Fruit fly (Drosophila melanogaster): ENCODE data around the gene CG13877.

Gene CG13877

DNA sequence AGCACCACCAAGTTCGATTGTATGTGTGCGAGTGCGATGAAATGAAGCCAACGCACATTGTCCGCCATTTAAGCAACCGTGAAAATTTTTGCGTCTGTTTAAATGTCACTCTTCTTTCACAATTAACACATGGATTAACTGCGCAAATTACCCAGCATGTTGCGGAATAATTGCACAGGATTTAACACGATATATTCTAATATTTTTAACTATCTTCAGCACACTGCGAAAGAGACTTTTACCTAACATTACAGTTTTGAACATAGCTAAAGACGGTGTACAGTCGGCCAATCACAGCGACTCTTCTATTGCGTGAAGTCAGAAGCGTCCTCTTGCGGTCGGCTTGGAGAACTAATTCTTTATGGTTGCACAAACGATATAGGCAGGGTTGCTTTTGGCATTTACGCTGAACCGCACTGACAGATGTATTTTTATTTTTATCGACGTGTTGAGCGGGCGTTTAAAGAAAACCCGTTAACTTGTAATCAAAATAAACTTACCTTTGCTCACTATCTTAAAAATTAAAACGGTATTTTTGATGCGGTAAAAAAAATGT lies 28.9 kb downstream of the CG13877 start (continued):
- peak; percentile 19 for TF ChIP-seq CG10979 (tag; optimal IDR thresholded peaks at IDR 0.05)
- TF ChIP-seq YL-1 (GFP tag; optimal IDR thresholded peaks at IDR 0.05), result peak; percentile 91
- TF ChIP-seq CHES-1-like (GFP tag; optimal IDR thresholded peaks at IDR 0.05), result peak; percentile 50
- TF ChIP-seq CG1647 (GFP tag; optimal IDR thresholded peaks at IDR 0.05), result no peak
- TF ChIP-seq otp (GFP tag; IDR thresholded peaks at IDR 0.05), result no peak
- TF ChIP-seq lmd (GFP tag; IDR thresholded peaks at IDR 0.05), result peak; percentile 40; the same call in 1 of the 2 replicates
- TF ChIP-seq Poxn (GFP tag; IDR thresholded peaks at IDR 0.05), result no peak
- TF ChIP-seq Vsx1 (GFP tag; optimal IDR thresholded peaks at IDR 0.05), result no peak
- TF ChIP-seq CG7839 (tag; optimal IDR thresholded peaks at IDR 0.05), result no peak
- no peak for TF ChIP-seq CG8359 (GFP tag; optimal IDR thresholded peaks at IDR 0.05; ENCODE audit: borderline replicate concordance)
- TF ChIP-seq aop (GFP tag; IDR thresholded peaks at IDR 0.05), result no peak
- TF ChIP-seq CG1792 (GFP tag; optimal IDR thresholded peaks at IDR 0.05), result peak; percentile 45
- TF ChIP-seq dpn (GFP tag; optimal IDR thresholded peaks at IDR 0.05), result peak; percentile 46 to 48
- no peak for TF ChIP-seq CG14667 (GFP tag; IDR thresholded peaks at IDR 0.05)
- TF ChIP-seq grau (tag; optimal IDR thresholded peaks at IDR 0.05), result no peak
- peak; percentile 54 for TF ChIP-seq Side (GFP tag; optimal IDR thresholded peaks at IDR 0.05)
- no peak for TF ChIP-seq CG31441 (GFP tag; IDR thresholded peaks at IDR 0.05)
- TF ChIP-seq Scr (GFP tag; IDR thresholded peaks at IDR 0.05; ENCODE audit: partially characterized antibody), result peak; percentile 61
- TF ChIP-seq danr (GFP tag; IDR thresholded peaks at IDR 0.05), result no peak
- TF ChIP-seq C15 (GFP tag; IDR thresholded peaks at IDR 0.05), result no peak
- no peak for TF ChIP-seq pita (GFP tag; optimal IDR thresholded peaks at IDR 0.05)
- TF ChIP-seq D (optimal IDR thresholded peaks at IDR 0.05), result no peak
- TF ChIP-seq D (GFP tag; optimal IDR thresholded peaks at IDR 0.05), result no peak
- TF ChIP-seq Dip2 (GFP tag; IDR thresholded peaks at IDR 0.05), result no peak
- TF ChIP-seq ken (GFP tag; IDR thresholded peaks at IDR 0.05), result peak; percentile 47; the same call in 1 of the 3 replicates
- TF ChIP-seq CG12299 (tag; optimal IDR thresholded peaks at IDR 0.05), result no peak
- TF ChIP-seq CG15696 (tag; optimal IDR thresholded peaks at IDR 0.05), result no peak
- no peak for TF ChIP-seq CG13123 (GFP tag; optimal IDR thresholded peaks at IDR 0.05)
- peak; percentile 70 for TF ChIP-seq B-H2 (GFP tag; optimal IDR thresholded peaks at IDR 0.05)
- TF ChIP-seq NC2α (GFP tag; optimal IDR thresholded peaks at IDR 0.05), result no peak
- peak; percentile 51 for TF ChIP-seq Bdp1 (GFP tag; optimal IDR thresholded peaks at IDR 0.05)
- TF ChIP-seq ase (GFP tag; IDR thresholded peaks at IDR 0.05), result peak; percentile 61; the same call in 1 of the 3 replicates
- no peak for TF ChIP-seq lov (optimal IDR thresholded peaks at IDR 0.05)
- peak; percentile 76; the same call in 2 of the 3 replicates for TF ChIP-seq lov (GFP tag; IDR thresholded peaks at IDR 0.05)
- 0 out of 3 replicates have a peak, but pooled peaks have one; percentile 21 for TF ChIP-seq CG34422 (GFP tag; IDR thresholded peaks at IDR 0.05)
- TF ChIP-seq Chrac-16 (GFP tag; optimal IDR thresholded peaks at IDR 0.05), result peak; percentile 27
- TF ChIP-seq lilli (GFP tag; optimal IDR thresholded peaks at IDR 0.05), result peak; percentile 58
- TF ChIP-seq CG12659 (GFP tag; optimal IDR thresholded peaks at IDR 0.05), result peak; percentile 81
- peak; percentile 51; the same call in 1 of the 2 replicates for TF ChIP-seq sna (GFP tag; IDR thresholded peaks at IDR 0.05; ENCODE audit: partially characterized antibody)
- no peak for TF ChIP-seq CG2889 (GFP tag; IDR thresholded peaks at IDR 0.05)
- peak; percentile 66; the same call in 1 of the 2 replicates for TF ChIP-seq CG13287 (GFP tag; IDR thresholded peaks at IDR 0.05; ENCODE audit: partially characterized antibody)
- TF ChIP-seq Dip3 (GFP tag; optimal IDR thresholded peaks at IDR 0.05), result peak; percentile 34
- TF ChIP-seq tin (GFP tag; optimal IDR thresholded peaks at IDR 0.05), result peak; percentile 50
- TF ChIP-seq CG15011 (GFP tag; optimal IDR thresholded peaks at IDR 0.05), result no peak
- TF ChIP-seq Dbx (GFP tag; IDR thresholded peaks at IDR 0.05), result peak; percentile 77; the same call in 2 of the 3 replicates
- TF ChIP-seq zfh1 (GFP tag; IDR thresholded peaks at IDR 0.05), result peak; percentile 66; the same call in 2 of the 3 replicates
- TF ChIP-seq NK7.1 (GFP tag; optimal IDR thresholded peaks at IDR 0.05), result peak; percentile 43
- TF ChIP-seq abd-A (tag; optimal IDR thresholded peaks at IDR 0.05), result no peak
- no peak for TF ChIP-seq CG17328 (GFP tag; IDR thresholded peaks at IDR 0.05)
- no peak for TF ChIP-seq gem (tag; optimal IDR thresholded peaks at IDR 0.05)
- no peak for TF ChIP-seq D19A (tag; optimal IDR thresholded peaks at IDR 0.05)
